Worm (Caenorhabditis elegans) whole organism, L2 larva: Measurements from ENCODE around the gene F10E7.2.

Experiments
- C34F6.9 ChIP-seq: fragments of 150-350 bp; optimal IDR thresholded peaks from 2 replicates; lab custom pipeline; 2014; ENCODE audit warnings: missing biosample characterization, missing genetic modification characterization
- F13H6.1 ChIP-seq: sonication (generic microtip); optimal IDR thresholded peaks from 2 replicates; lab custom pipeline; 2016; ENCODE audit warnings: missing genetic modification characterization, missing compliant biosample characterization
- Y55F3AM.14 ChIP-seq: fragments of 200-800 bp; sonication (Bioruptor generic); optimal IDR thresholded peaks from 2 replicates; lab custom pipeline; 2018; ENCODE audit warnings: mild to moderate bottlenecking, missing genetic modification characterization, missing compliant biosample characterization
- ZK546.5 ChIP-seq: sonication (generic microtip); optimal IDR thresholded peaks from 2 replicates; lab custom pipeline; 2017; ENCODE audit warnings: missing biosample characterization, missing genetic modification characterization
- alr-1 ChIP-seq: fragments of 150-350 bp; optimal IDR thresholded peaks from 2 replicates; lab custom pipeline; 2014; ENCODE audit warnings: missing biosample characterization, missing genetic modification characterization
- aly-2 ChIP-seq: fragments of 150-350 bp; optimal IDR thresholded peaks from 2 replicates; lab custom pipeline; 2014; ENCODE audit warnings: missing biosample characterization, missing genetic modification characterization
- ama-1 ChIP-seq: fragments of 150-350 bp; optimal IDR thresholded peaks from 2 replicates; lab custom pipeline; 2018; ENCODE audit warnings: inconsistent platforms
- blmp-1 ChIP-seq: sonication (generic microtip); optimal IDR thresholded peaks from 2 replicates; lab custom pipeline; 2017; ENCODE audit warnings: missing genetic modification characterization, mild to moderate bottlenecking, missing compliant biosample characterization, antibody characterized with exemption, moderate library complexity; ENCODE audit not compliant: insufficient read depth
- ceh-16 ChIP-seq: fragments of 150-350 bp; optimal IDR thresholded peaks from 2 replicates; lab custom pipeline; 2014; ENCODE audit warnings: missing biosample characterization, missing genetic modification characterization
- ceh-82 ChIP-seq: fragments of 150-350 bp; optimal IDR thresholded peaks from 2 replicates; lab custom pipeline; 2014; ENCODE audit warnings: missing biosample characterization, missing genetic modification characterization
- crh-2 ChIP-seq: sonication (generic microtip); optimal IDR thresholded peaks from 2 replicates; lab custom pipeline; 2017; ENCODE audit warnings: missing biosample characterization, missing genetic modification characterization
- egl-27 ChIP-seq: sonication (generic microtip); optimal IDR thresholded peaks from 3 replicates; lab custom pipeline; 2017; ENCODE audit warnings: missing biosample characterization, missing genetic modification reagents, missing genetic modification characterization
- elt-1 ChIP-seq: fragments of 150-350 bp; optimal IDR thresholded peaks from 2 replicates; lab custom pipeline; 2014; ENCODE audit warnings: missing biosample characterization, missing genetic modification characterization
- fos-1 ChIP-seq: fragments of 150-350 bp; optimal IDR thresholded peaks from 2 replicates; lab custom pipeline; 2014; ENCODE audit warnings: missing biosample characterization, missing genetic modification characterization
- gmeb-1 ChIP-seq: fragments of 150-350 bp; optimal IDR thresholded peaks from 2 replicates; lab custom pipeline; 2014; ENCODE audit warnings: missing biosample characterization, missing genetic modification characterization
- lin-11 ChIP-seq: fragments of 150-350 bp; sonication (generic microtip); optimal IDR thresholded peaks from 2 replicates; lab custom pipeline; 2014; ENCODE audit warnings: missing biosample characterization, missing genetic modification characterization, inconsistent platforms, mixed read lengths
- lin-13 ChIP-seq: fragments of 150-350 bp; optimal IDR thresholded peaks from 2 replicates; lab custom pipeline; 2014; ENCODE audit warnings: missing biosample characterization, missing genetic modification reagents, missing genetic modification characterization
- lin-39 ChIP-seq: fragments of 150-350 bp; optimal IDR thresholded peaks from 2 replicates; lab custom pipeline; 2014; ENCODE audit warnings: missing biosample characterization, missing genetic modification reagents, missing genetic modification characterization
- lsy-2 ChIP-seq, 2 experiments: fragments of 150-350 bp in 1 of 2; sonication (generic microtip) in 1 of 2; optimal IDR thresholded peaks; 2 replicates each; lab custom pipeline; 2014 to 2017; ENCODE audit warnings: missing biosample characterization in 2 of 2, missing genetic modification characterization in 2 of 2
- mab-5 ChIP-seq: fragments of 150-350 bp; optimal IDR thresholded peaks from 2 replicates; lab custom pipeline; 2014; ENCODE audit warnings: missing biosample characterization, missing genetic modification characterization
- mdl-1 ChIP-seq, 2 experiments: fragments of 150-350 bp in 1 of 2; sonication (generic microtip) in 1 of 2; optimal IDR thresholded peaks; 2 replicates each; lab custom pipeline; 2017; ENCODE audit warnings: missing biosample characterization in 2 of 2, missing genetic modification characterization in 2 of 2
- nhr-10 ChIP-seq: sonication (generic microtip); optimal IDR thresholded peaks from 2 replicates; lab custom pipeline; 2017; ENCODE audit warnings: missing biosample characterization, missing genetic modification characterization
- nhr-11 ChIP-seq: fragments of 150-350 bp; optimal IDR thresholded peaks from 2 replicates; lab custom pipeline; 2014; ENCODE audit warnings: missing biosample characterization, missing genetic modification characterization
- nhr-12 ChIP-seq: fragments of 150-350 bp; optimal IDR thresholded peaks from 2 replicates; lab custom pipeline; 2014; ENCODE audit warnings: missing biosample characterization, missing genetic modification characterization
- nhr-129 ChIP-seq: fragments of 150-350 bp; optimal IDR thresholded peaks from 2 replicates; lab custom pipeline; 2014; ENCODE audit warnings: missing biosample characterization, missing genetic modification characterization
- nhr-21 ChIP-seq: fragments of 150-350 bp; optimal IDR thresholded peaks from 2 replicates; lab custom pipeline; 2014; ENCODE audit warnings: missing biosample characterization, missing genetic modification characterization
- nhr-23 ChIP-seq: fragments of 150-350 bp; optimal IDR thresholded peaks from 2 replicates; lab custom pipeline; 2014; ENCODE audit warnings: missing biosample characterization, missing genetic modification reagents, missing genetic modification characterization
- nhr-237 ChIP-seq: fragments of 150-350 bp; optimal IDR thresholded peaks from 2 replicates; lab custom pipeline; 2014; ENCODE audit warnings: missing biosample characterization, missing genetic modification characterization
- nhr-25 ChIP-seq: fragments of 150-350 bp; sonication (generic microtip); optimal IDR thresholded peaks from 3 replicates; lab custom pipeline; 2014; ENCODE audit warnings: missing biosample characterization, missing genetic modification characterization
- nhr-6 ChIP-seq: fragments of 150-350 bp; optimal IDR thresholded peaks from 2 replicates; lab custom pipeline; 2014; ENCODE audit warnings: missing biosample characterization, missing genetic modification characterization
- sem-4 ChIP-seq: fragments of 150-350 bp; optimal IDR thresholded peaks from 2 replicates; lab custom pipeline; 2014; ENCODE audit warnings: missing biosample characterization, missing genetic modification reagents, missing genetic modification characterization
- sma-3 ChIP-seq: sonication (generic microtip); optimal IDR thresholded peaks from 2 replicates; lab custom pipeline; 2016; ENCODE audit warnings: missing genetic modification reagents, missing genetic modification characterization, missing compliant biosample characterization
- sma-9 ChIP-seq, 2 experiments: fragments of 150-350 bp in 1 of 2; sonication (generic microtip) in 1 of 2; optimal IDR thresholded peaks; 2 replicates each; lab custom pipeline; 2014 to 2016; ENCODE audit warnings: missing genetic modification characterization in 2 of 2, mild to moderate bottlenecking in 1 of 2, missing biosample characterization in 1 of 2, missing compliant biosample characterization in 1 of 2, missing genetic modification reagents in 1 of 2, moderate library complexity in 1 of 2
- snpc-4 ChIP-seq: fragments of 150-350 bp; optimal IDR thresholded peaks from 2 replicates; lab custom pipeline; 2014; ENCODE audit warnings: missing biosample characterization, missing genetic modification characterization
- unc-39 ChIP-seq: fragments of 150-350 bp; optimal IDR thresholded peaks from 2 replicates; lab custom pipeline; 2014; ENCODE audit warnings: missing biosample characterization, missing genetic modification characterization
- unc-55 ChIP-seq: fragments of 150-350 bp; sonication (generic microtip); optimal IDR thresholded peaks from 3 replicates; lab custom pipeline; 2014; ENCODE audit warnings: missing biosample characterization, missing genetic modification reagents, missing genetic modification characterization
- zag-1 ChIP-seq: fragments of 150-350 bp; optimal IDR thresholded peaks from 2 replicates; lab custom pipeline; 2014; ENCODE audit warnings: missing biosample characterization, missing genetic modification characterization
- ztf-1 ChIP-seq: fragments of 200-800 bp; sonication (Bioruptor generic); conservative IDR thresholded peaks from 2 replicates; pipeline ENCODE4 v1.3.6; 2022; ENCODE audit warnings: missing genetic modification characterization, missing compliant biosample characterization
- ztf-11 ChIP-seq: sonication (generic microtip); optimal IDR thresholded peaks from 2 replicates; lab custom pipeline; 2017; ENCODE audit warnings: missing biosample characterization, missing genetic modification characterization
- ztf-4 ChIP-seq: fragments of 150-350 bp; optimal IDR thresholded peaks from 2 replicates; lab custom pipeline; 2014; ENCODE audit warnings: missing biosample characterization, missing genetic modification characterization

The F10E7.2 gene

DNA sequence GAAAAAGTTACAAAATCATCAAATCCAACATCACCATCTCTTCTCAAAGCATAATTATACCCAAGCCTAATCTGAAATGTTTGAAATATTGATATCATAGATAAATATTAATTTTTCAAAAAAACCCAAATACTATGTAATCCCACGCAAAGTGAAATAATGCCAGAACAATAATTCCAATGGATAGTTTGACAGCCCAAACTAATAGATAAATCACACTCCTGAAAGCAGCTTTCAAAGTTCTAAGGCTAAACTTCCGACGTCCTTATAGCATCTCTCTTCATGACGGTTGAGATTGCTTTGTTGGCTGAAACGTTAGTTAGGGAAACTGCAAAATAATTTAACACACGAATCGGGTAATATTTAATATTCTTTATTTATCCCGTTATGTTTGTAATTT lies 22.8 kb upstream of the F10E7.2 start:
- TF ChIP-seq nhr-12 (tag; lab: Kevin White, UChicago) (no peak), unc-55 (no peak), nhr-237 (tag; lab: Kevin White, UChicago) (no peak), lin-39 (tag; lab: Kevin White, UChicago) (no peak), ztf-1 (GFP tag; lab: Robert Waterston, UW) (no peak), nhr-129 (tag; lab: Kevin White, UChicago) (no peak), mdl-1 (tag; optimal IDR thresholded peaks at IDR 0.05; lab: Kevin White, UChicago) (no peak), C34F6.9 (no peak), lsy-2 (tag; optimal IDR thresholded peaks at IDR 0.05; lab: Kevin White, UChicago) (no peak), alr-1 (no peak), egl-27 (tag; lab: Kevin White, UChicago) (no peak)

DNA sequence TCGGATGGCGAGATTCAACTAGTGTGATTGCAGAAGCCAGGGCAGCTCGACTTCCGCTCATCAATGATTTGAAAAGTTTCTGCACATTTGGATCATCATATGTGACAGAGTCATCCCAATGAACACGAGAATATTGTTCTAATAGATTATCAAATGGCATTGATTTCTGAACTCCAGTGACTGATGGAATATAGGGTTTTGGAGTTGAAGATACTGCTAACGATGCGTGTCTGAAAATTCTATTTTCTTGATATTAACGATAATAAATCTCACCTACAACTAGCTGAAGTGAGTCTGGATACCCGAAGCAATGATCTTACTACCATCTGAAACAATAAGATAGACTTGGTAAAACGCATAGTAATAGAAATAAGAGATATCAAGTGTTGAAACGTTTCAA lies 21.2 kb upstream of the F10E7.2 start, which contains the start of gene mmaa-1:
Gene mmaa-1, minus strand, starts transcription at position 328 of the 400 bp plus-strand sequence.
- TF ChIP-seq lin-39 (tag; lab: Kevin White, UChicago) (no peak), blmp-1 (no peak), lsy-2 (tag; optimal IDR thresholded peaks at IDR 0.05; lab: Kevin White, UChicago) (no peak), lin-11 (tag; lab: Kevin White, UChicago) (no peak), gmeb-1 (tag; lab: Kevin White, UChicago) (no peak), unc-39 (no peak), sma-9 (GFP tag; optimal IDR thresholded peaks at IDR 0.05; lab: Kevin White, UChicago) (peak; percentile 0), sma-9 (tag; optimal IDR thresholded peaks at IDR 0.05; lab: Kevin White, UChicago) (no peak)

DNA sequence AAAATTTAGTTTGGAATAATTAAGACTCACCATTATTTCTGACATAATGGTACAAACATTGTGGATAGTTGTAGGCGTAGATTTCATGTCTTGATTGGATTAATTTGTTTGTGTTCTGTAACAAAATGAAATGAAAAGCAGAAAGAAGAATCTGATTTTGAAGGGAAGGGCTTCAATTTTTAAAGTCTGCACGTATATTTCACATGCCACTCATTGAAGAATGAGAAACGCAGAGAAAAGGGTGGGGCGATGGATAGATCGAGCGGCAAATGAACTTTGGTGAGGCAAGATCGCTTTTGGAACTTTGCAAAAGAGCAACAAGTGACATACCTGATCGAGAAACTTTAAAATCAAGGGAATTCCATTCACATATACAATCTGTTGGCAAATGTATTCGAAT lies 19.8 kb upstream of the F10E7.2 start:
- TF ChIP-seq lsy-2 (tag; optimal IDR thresholded peaks at IDR 0.05; lab: Kevin White, UChicago): peak in 1 of 2 experiments; percentile 18
- TF ChIP-seq nhr-10 (tag; lab: Kevin White, UChicago): no peak
- no peak for TF ChIP-seq lin-13 (GFP tag; lab: Kevin White, UChicago)
- peak; percentile 30 for TF ChIP-seq nhr-129 (tag; lab: Kevin White, UChicago)

DNA sequence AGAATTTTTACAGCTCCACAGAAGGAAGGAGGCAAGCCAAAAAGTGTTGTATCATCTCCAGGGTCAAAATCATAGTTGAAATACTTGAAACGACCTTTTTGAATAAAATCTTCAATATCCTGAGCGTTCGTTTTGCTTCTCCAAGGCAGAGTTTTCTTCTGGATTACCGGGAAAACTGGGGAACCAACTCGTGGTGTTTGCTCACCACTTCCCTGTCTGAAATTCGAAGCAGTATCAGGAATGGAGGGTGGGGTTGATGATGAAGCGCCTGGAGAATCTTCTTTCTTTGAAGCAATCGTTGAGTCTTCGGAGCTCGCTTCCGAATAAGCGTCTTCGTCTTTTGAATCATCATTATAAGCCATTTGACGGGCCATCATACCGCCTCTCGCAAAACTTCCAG lies 18.9 kb upstream of the F10E7.2 start:
- TF ChIP-seq crh-2 (tag; lab: Kevin White, UChicago): no peak

DNA sequence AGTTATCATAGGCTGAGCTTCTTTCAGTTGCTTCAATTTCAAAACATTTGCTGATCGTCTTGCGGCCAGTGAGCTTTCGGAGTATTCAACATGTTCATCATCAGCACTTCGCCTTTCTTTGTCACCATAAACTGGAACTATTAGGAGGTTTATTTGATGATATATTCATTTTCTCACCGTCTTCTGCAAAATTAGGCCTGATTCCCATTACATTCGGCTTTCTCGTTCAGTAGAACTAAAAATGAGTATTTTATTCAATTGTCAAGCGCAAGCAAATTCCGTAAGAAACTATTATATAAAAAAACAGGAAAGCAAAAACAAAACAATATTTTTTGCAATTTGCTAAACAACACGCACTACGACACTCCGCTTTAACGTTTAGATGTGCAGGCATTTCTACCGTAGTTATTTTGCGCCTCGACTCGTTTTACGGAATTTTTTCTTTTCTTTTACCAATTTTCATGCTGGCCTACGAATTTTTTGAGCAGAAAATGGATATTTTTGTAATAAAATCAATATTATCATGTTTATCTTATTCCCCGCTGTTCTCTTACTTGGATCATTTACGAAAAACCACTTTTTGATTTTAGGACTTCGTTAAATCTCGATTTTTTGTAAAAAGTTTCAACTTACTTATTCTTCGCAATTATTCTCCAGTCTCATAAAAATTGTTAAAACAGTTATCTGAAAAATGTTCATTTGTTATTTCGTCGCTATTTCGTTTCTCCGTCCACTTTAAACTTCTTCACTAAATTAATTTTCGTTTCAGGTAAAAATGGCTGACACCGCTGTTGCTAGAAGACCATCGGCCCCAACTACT lies 17.0 kb upstream of the F10E7.2 start, which contains the start of the genes farl-11 and rpl-33:
Gene farl-11, minus strand, starts transcription at position 242 of the 820 bp plus-strand sequence.
Gene rpl-33, plus strand, starts transcription at position 770 of the 820 bp plus-strand sequence.
- peak; percentile 2 for TF ChIP-seq nhr-237 (tag; lab: Kevin White, UChicago)
- peak; percentile 59 for TF ChIP-seq lin-11 (tag; lab: Kevin White, UChicago)
- TF ChIP-seq lin-13 (GFP tag; lab: Kevin White, UChicago): peak; percentile 76
- TF ChIP-seq Y55F3AM.14: peak; percentile 25
- peak; percentile 51 for TF ChIP-seq snpc-4 (tag; lab: Kevin White, UChicago)
- TF ChIP-seq nhr-23 (tag; lab: Kevin White, UChicago): no peak
- no peak for TF ChIP-seq ceh-82
- TF ChIP-seq lsy-2 (tag; optimal IDR thresholded peaks at IDR 0.05; lab: Kevin White, UChicago): peak; percentile 94 to 99
- no peak for TF ChIP-seq unc-39
- TF ChIP-seq fos-1 (tag; lab: Kevin White, UChicago): peak; percentile 65
- no peak for TF ChIP-seq aly-2 (tag; lab: Kevin White, UChicago)
- TF ChIP-seq nhr-10 (tag; lab: Kevin White, UChicago): no peak
- TF ChIP-seq elt-1: no peak
- peak; percentile 62 for TF ChIP-seq zag-1 (tag; lab: Kevin White, UChicago)
- peak; percentile 82 for TF ChIP-seq gmeb-1 (tag; lab: Kevin White, UChicago)
- peak; percentile 11 for TF ChIP-seq mab-5 (tag; lab: Kevin White, UChicago)
- TF ChIP-seq ztf-4 (tag; lab: Kevin White, UChicago): peak; percentile 83
- peak; percentile 39 for TF ChIP-seq F13H6.1 (tag; lab: Kevin White, UChicago)
- TF ChIP-seq lin-39 (tag; lab: Kevin White, UChicago): no peak
- peak; percentile 98 for TF ChIP-seq C34F6.9
- peak; percentile 73 for TF ChIP-seq ama-1 (lab: Kevin White, UChicago)
- no peak for TF ChIP-seq alr-1
- TF ChIP-seq nhr-12 (tag; lab: Kevin White, UChicago): no peak
- TF ChIP-seq sma-9 (GFP tag; optimal IDR thresholded peaks at IDR 0.05; lab: Kevin White, UChicago): peak; percentile 77
- no peak for TF ChIP-seq sma-9 (tag; optimal IDR thresholded peaks at IDR 0.05; lab: Kevin White, UChicago)
- TF ChIP-seq nhr-21 (tag; lab: Kevin White, UChicago): peak; percentile 70
- TF ChIP-seq nhr-11 (tag; lab: Kevin White, UChicago): no peak
- TF ChIP-seq nhr-129 (tag; lab: Kevin White, UChicago): peak; percentile 94
- no peak for TF ChIP-seq ztf-11 (tag; lab: Kevin White, UChicago)
- peak; percentile 48 for TF ChIP-seq nhr-6 (tag; lab: Kevin White, UChicago)
- TF ChIP-seq sma-3 (GFP tag; lab: Kevin White, UChicago): peak; percentile 75
- TF ChIP-seq egl-27 (tag; lab: Kevin White, UChicago): peak; percentile 21
- TF ChIP-seq crh-2 (tag; lab: Kevin White, UChicago): peak; percentile 85
- TF ChIP-seq unc-55: peak; percentile 98
- TF ChIP-seq nhr-25 (tag; lab: Kevin White, UChicago): peak; percentile 69
- TF ChIP-seq sem-4 (tag; lab: Kevin White, UChicago): peak; percentile 75
- no peak for TF ChIP-seq ceh-16 (tag; lab: Kevin White, UChicago)
- TF ChIP-seq ZK546.5 (tag; lab: Kevin White, UChicago): peak; percentile 95
